Fruit fly (Drosophila melanogaster): ENCODE results near the gene Rpp30.

The Rpp30 gene

DNA sequence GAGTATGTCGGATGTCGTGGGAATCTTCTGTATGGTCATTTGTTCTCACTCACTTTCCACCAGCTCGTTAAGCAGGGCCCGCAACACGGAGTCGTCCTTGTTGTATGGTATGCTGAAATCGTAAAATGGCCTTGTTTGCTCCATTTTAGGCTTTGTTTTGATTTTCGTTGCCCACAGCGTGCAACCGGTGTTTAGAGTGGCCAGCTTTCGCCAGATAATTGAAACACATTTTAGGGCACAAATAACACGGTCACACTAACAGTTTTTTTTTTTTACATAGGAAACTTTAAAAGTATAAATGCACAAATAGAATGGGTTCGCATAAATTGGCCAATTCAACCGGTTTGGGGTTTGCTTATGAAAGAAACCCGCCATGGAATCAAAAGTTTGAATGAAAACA is at the start of gene Rpp30:
Gene Rpp30, minus strand, starts transcription at position 200 of the 400 bp plus-strand sequence.
- TF ChIP-seq toe (GFP tag; optimal IDR thresholded peaks at IDR 0.05) (no peak), CG14711 (tag; optimal IDR thresholded peaks at IDR 0.05) (no peak), bab1 (GFP tag; optimal IDR thresholded peaks at IDR 0.05) (peak; percentile 59), Mnt (GFP tag; optimal IDR thresholded peaks at IDR 0.05) (peak; percentile 82)

DNA sequence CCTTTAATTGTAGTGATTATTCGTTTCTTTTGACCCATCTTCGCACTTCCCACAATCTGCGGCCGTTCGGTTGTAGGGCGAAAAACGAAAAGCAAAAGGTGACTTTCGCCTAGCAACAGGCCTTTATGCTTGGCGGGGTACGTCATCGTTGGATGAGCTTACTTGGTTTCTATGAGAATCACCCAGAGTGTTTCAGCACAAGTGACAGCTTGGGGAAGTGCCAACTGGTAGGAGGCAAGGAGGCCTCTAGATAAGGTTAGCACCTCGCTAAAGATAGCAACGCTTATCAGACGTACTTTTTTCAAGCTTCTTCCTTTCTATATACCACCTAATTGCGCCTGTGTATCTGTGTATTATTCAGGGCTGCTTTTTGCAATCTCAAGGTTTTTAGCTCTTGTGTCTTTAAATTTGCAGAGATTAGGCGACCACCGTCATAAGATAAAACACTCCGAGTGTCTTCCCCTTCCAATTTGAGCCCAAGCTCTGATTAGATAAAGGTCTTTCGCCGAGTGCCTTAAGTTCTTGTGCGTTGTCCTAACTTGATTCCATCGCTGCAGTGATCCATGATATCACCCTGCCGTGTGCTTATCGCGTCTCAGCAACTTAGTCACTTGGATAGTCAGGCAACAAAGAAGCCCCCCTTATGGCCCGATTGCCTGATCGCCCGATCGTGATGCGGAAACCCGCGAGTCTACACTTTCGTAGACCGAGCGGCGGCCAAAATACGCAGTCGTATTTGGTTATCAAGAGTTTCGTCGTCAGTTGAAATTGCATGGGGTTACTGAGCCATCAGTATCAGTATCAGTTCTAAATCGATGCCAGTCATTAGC is 48.9 kb upstream of the Rpp30 start:
- TF ChIP-seq cic (GFP tag; optimal IDR thresholded peaks at IDR 0.05) (peak; percentile 64), pad (GFP tag; optimal IDR thresholded peaks at IDR 0.05) (peak; percentile 55), Mnt (GFP tag; optimal IDR thresholded peaks at IDR 0.05) (no peak)

dm6 chr2L:300006-300405 is 47.8 kb upstream of the Rpp30 start:
- TF ChIP-seq tj (GFP tag; optimal IDR thresholded peaks at IDR 0.05) (no peak), pad (GFP tag; optimal IDR thresholded peaks at IDR 0.05) (no peak), cnc (optimal IDR thresholded peaks at IDR 0.05) (no peak), CG14711 (tag; optimal IDR thresholded peaks at IDR 0.05) (no peak), CG5204 (GFP tag; optimal IDR thresholded peaks at IDR 0.05) (no peak), CG33017 (tag; optimal IDR thresholded peaks at IDR 0.05) (no peak), Crg-1 (GFP tag; optimal IDR thresholded peaks at IDR 0.05) (no peak), ovo (GFP tag; optimal IDR thresholded peaks at IDR 0.05) (no peak), cic (GFP tag; optimal IDR thresholded peaks at IDR 0.05) (no peak), CG7045 (GFP tag; optimal IDR thresholded peaks at IDR 0.05) (no peak), CG1620 (GFP tag; optimal IDR thresholded peaks at IDR 0.05) (no peak), toe (GFP tag; optimal IDR thresholded peaks at IDR 0.05) (no peak), Clk (GFP tag; optimal IDR thresholded peaks at IDR 0.05) (no peak), CG12768 (GFP tag; optimal IDR thresholded peaks at IDR 0.05) (no peak), Hr96 (GFP tag; optimal IDR thresholded peaks at IDR 0.05) (no peak), Mnt (GFP tag; optimal IDR thresholded peaks at IDR 0.05) (no peak), CG7101 (tag; optimal IDR thresholded peaks at IDR 0.05) (no peak)

DNA sequence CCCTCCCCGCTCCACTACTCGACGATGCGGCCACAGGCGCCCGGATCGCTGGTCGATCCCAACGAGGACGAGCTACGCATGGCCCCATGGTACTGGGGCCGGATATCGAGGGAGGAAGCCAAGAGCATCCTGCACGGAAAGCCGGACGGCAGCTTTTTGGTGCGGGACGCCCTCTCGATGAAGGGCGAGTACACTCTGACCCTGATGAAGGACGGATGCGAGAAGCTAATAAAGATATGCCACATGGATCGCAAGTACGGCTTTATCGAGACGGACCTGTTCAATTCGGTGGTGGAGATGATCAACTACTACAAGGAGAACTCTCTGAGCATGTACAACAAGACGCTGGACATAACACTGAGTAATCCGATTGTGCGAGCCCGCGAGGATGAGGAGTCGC is 46.9 kb upstream of the Rpp30 start:
- TF ChIP-seq CG14711 (tag; optimal IDR thresholded peaks at IDR 0.05): no peak
- no peak for TF ChIP-seq CG7101 (tag; optimal IDR thresholded peaks at IDR 0.05)
- no peak for TF ChIP-seq CG5204 (GFP tag; optimal IDR thresholded peaks at IDR 0.05)
- TF ChIP-seq cnc (optimal IDR thresholded peaks at IDR 0.05): no peak
- TF ChIP-seq CG33017 (tag; optimal IDR thresholded peaks at IDR 0.05): no peak
- no peak for TF ChIP-seq pad (GFP tag; optimal IDR thresholded peaks at IDR 0.05)
- TF ChIP-seq ovo (GFP tag; optimal IDR thresholded peaks at IDR 0.05): no peak
- no peak for TF ChIP-seq tj (GFP tag; optimal IDR thresholded peaks at IDR 0.05)
- no peak for TF ChIP-seq Crg-1 (GFP tag; optimal IDR thresholded peaks at IDR 0.05)
- TF ChIP-seq Mnt (GFP tag; optimal IDR thresholded peaks at IDR 0.05): no peak
- TF ChIP-seq bab1 (GFP tag; optimal IDR thresholded peaks at IDR 0.05): no peak
- no peak for TF ChIP-seq CG11617 (GFP tag; optimal IDR thresholded peaks at IDR 0.05)
- no peak for TF ChIP-seq toe (GFP tag; optimal IDR thresholded peaks at IDR 0.05)
- TF ChIP-seq Clk (GFP tag; optimal IDR thresholded peaks at IDR 0.05): no peak
- TF ChIP-seq CG1620 (GFP tag; optimal IDR thresholded peaks at IDR 0.05): no peak
- TF ChIP-seq CG12768 (GFP tag; optimal IDR thresholded peaks at IDR 0.05): no peak
- no peak for TF ChIP-seq CG7045 (GFP tag; optimal IDR thresholded peaks at IDR 0.05)
- TF ChIP-seq kay (GFP tag; ENCODE audit: borderline replicate concordance): no peak
- no peak for TF ChIP-seq Hr96 (GFP tag; optimal IDR thresholded peaks at IDR 0.05)
- no peak for TF ChIP-seq cic (GFP tag; optimal IDR thresholded peaks at IDR 0.05)

dm6 chr2L:298285-298644 is 46.1 kb upstream of the Rpp30 start:
- TF ChIP-seq tj (GFP tag; optimal IDR thresholded peaks at IDR 0.05) (peak; percentile 16), pad (GFP tag; optimal IDR thresholded peaks at IDR 0.05) (no peak), Mnt (GFP tag; optimal IDR thresholded peaks at IDR 0.05) (no peak), cic (GFP tag; optimal IDR thresholded peaks at IDR 0.05) (peak; percentile 32), bab1 (GFP tag; optimal IDR thresholded peaks at IDR 0.05) (no peak), CG1620 (GFP tag; optimal IDR thresholded peaks at IDR 0.05) (no peak), toe (GFP tag; optimal IDR thresholded peaks at IDR 0.05) (no peak), CG12768 (GFP tag; optimal IDR thresholded peaks at IDR 0.05) (no peak)

- peak; percentile 93 for TF ChIP-seq CG33017 (tag; optimal IDR thresholded peaks at IDR 0.05)
- no peak for TF ChIP-seq kay (GFP tag; ENCODE audit: borderline replicate concordance)
- no peak for TF ChIP-seq cnc (optimal IDR thresholded peaks at IDR 0.05)
- TF ChIP-seq bab1 (GFP tag; optimal IDR thresholded peaks at IDR 0.05): peak; percentile 86
- peak; percentile 99 for TF ChIP-seq Crg-1 (GFP tag; optimal IDR thresholded peaks at IDR 0.05)
- peak; percentile 96 for TF ChIP-seq toe (GFP tag; optimal IDR thresholded peaks at IDR 0.05)
- peak; percentile 94 for TF ChIP-seq CG14711 (tag; optimal IDR thresholded peaks at IDR 0.05)
- TF ChIP-seq CG7045 (GFP tag; optimal IDR thresholded peaks at IDR 0.05): peak; percentile 96
- no peak for TF ChIP-seq CG5204 (GFP tag; optimal IDR thresholded peaks at IDR 0.05)
- TF ChIP-seq pad (GFP tag; optimal IDR thresholded peaks at IDR 0.05): peak; percentile 90
- peak; percentile 94 for TF ChIP-seq Clk (GFP tag; optimal IDR thresholded peaks at IDR 0.05)
- peak; percentile 99 for TF ChIP-seq CG1620 (GFP tag; optimal IDR thresholded peaks at IDR 0.05)
- peak; percentile 97 for TF ChIP-seq CG12768 (GFP tag; optimal IDR thresholded peaks at IDR 0.05)
- TF ChIP-seq tj (GFP tag; optimal IDR thresholded peaks at IDR 0.05): peak; percentile 62
- TF ChIP-seq CG7101 (tag; optimal IDR thresholded peaks at IDR 0.05): peak; percentile 94
- peak; percentile 96 for TF ChIP-seq ovo (GFP tag; optimal IDR thresholded peaks at IDR 0.05)
- TF ChIP-seq CG11617 (GFP tag; optimal IDR thresholded peaks at IDR 0.05): peak; percentile 96
- peak; percentile 97 for TF ChIP-seq Hr96 (GFP tag; optimal IDR thresholded peaks at IDR 0.05)
- peak; percentile 96 for TF ChIP-seq Mnt (GFP tag; optimal IDR thresholded peaks at IDR 0.05)
- TF ChIP-seq cic (GFP tag; optimal IDR thresholded peaks at IDR 0.05): peak; percentile 63
These were observed 45.5 kb upstream of the Rpp30 start, which contains the start of gene Pi3K21B for dm6 chr2L:297480-298284. TSS of gene Pi3K21B (plus strand) at chr2L:297880.
